Worm (Caenorhabditis elegans): Measurements from ENCODE around the gene pfd-1.

The pfd-1 gene

DNA sequence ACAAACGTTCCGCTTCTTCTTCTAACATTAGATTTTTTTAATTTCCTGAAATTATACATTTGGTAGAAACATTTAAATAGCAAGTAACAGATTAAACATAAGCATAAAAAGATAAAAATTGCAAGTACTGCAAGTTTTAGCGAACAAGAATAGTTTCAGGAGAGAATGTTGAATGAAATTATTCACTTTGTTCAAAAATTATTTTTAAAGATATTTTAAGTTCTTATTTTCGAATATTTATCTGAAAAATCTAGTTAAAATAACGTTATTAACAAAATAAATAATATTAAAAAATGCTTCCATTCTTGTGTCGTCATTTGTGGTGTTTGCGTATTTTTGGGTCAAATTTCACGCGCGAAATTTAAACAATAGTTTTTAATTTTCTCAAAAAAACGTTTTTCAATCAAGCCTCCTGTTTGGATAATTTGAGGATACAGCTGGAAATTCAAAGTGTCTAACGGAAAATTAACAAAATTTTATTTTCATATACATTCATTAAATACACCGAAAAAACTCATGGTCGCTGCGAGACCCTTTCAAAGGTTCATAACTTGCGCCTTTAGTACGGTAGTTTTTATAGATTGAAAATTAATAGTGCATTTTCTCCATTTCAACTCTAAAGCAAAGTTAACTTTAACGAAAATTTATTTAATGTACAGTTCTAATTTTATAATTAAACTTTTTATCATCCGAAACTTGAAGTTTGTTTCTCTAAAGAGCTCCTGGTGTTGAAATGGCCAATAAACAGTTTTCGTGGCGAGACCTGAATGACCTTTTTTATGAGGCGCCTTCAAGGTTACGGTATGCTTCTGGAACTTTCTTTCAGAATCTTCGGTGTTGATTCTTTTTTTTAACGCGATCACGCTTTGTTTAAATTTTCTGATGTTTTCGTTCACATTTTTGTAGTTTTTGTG is 7.3 kb upstream of the pfd-1 start, which contains the start of gene skih-2:
skih-2 (minus strand) TSS at position 51 of the 914 bp plus-strand sequence.
- TF ChIP-seq pha-4 (tag; optimal IDR thresholded peaks at IDR 0.05) (peak; percentile 73), skn-1 (tag; optimal IDR thresholded peaks at IDR 0.05) (no peak), ztf-11 (tag; optimal IDR thresholded peaks at IDR 0.05) (no peak), nhr-43 (tag; optimal IDR thresholded peaks at IDR 0.05; ENCODE audit: poor library complexity, severe bottlenecking) (no peak), daf-12 (tag; optimal IDR thresholded peaks at IDR 0.05) (no peak), lin-15B (tag; optimal IDR thresholded peaks at IDR 0.05) (peak; percentile 28), nhr-23 (tag; optimal IDR thresholded peaks at IDR 0.05) (peak; percentile 33), nfya-1 (tag; optimal IDR thresholded peaks at IDR 0.05; ENCODE audit: insufficient read depth) (peak; percentile 62), nhr-25 (tag; optimal IDR thresholded peaks at IDR 0.05) (peak; percentile 14), nhr-28 (tag; optimal IDR thresholded peaks at IDR 0.05) (no peak)

DNA sequence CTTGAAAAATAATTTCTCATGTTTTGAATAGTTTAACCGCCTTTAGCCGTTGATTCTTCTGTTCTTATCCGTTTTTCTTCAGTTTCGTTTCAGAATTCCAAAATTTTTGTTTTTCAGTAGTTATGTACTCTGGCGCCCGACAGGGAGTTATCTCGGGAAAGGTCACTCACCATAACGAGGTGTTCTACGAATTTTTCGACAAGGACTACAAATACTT is 6.8 kb upstream of the pfd-1 start, which contains the start of gene F01G4.4:
F01G4.4 (plus strand) TSS at position 118 of the 217 bp plus-strand sequence.
- TF ChIP-seq ztf-11 (tag; optimal IDR thresholded peaks at IDR 0.05) (no peak), unc-39 (tag; optimal IDR thresholded peaks at IDR 0.05) (no peak), fkh-10 (GFP tag; optimal IDR thresholded peaks at IDR 0.05) (no peak)

DNA sequence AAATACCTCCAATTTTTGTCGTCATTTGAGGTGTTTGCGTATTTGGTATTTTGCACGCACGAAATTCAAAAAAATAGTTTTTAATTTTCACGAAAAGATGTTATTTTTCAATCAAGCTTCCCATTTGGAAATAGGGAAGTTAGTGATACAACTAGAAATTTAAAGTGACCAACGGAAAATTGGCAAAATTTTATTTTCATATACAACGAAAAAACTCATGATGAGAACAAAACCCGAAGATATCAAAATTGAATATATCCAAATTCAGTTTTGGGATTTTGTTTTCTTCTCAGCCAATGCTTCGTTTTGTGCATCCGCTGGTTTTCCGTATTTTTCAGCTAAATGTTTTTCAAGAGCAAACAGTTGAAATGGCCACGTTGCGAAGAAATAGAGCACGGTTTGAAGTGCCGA is 4.0 kb upstream of the pfd-1 start:
- TF ChIP-seq nhr-28 (tag; optimal IDR thresholded peaks at IDR 0.05) = no peak
- no peak for TF ChIP-seq ceh-16 (tag; optimal IDR thresholded peaks at IDR 0.05)
- TF ChIP-seq unc-62 (GFP tag; optimal IDR thresholded peaks at IDR 0.05) = no peak
- TF ChIP-seq fos-1 (tag; optimal IDR thresholded peaks at IDR 0.05) = no peak
- no peak for TF ChIP-seq pha-4 (tag; optimal IDR thresholded peaks at IDR 0.05)
- no peak for TF ChIP-seq ceh-28 (tag; optimal IDR thresholded peaks at IDR 0.05)
- no peak for TF ChIP-seq fkh-10 (GFP tag; optimal IDR thresholded peaks at IDR 0.05)
- TF ChIP-seq tbx-2 (tag; optimal IDR thresholded peaks at IDR 0.05) = no peak
- TF ChIP-seq unc-39 (tag; optimal IDR thresholded peaks at IDR 0.05) = no peak
- TF ChIP-seq ztf-11 (tag; optimal IDR thresholded peaks at IDR 0.05) = no peak
- TF ChIP-seq nhr-12 (tag; optimal IDR thresholded peaks at IDR 0.05) = no peak
- TF ChIP-seq mdl-1 (tag; optimal IDR thresholded peaks at IDR 0.05) = no peak
- no peak for TF ChIP-seq hmg-11 (tag; optimal IDR thresholded peaks at IDR 0.05)
- TF ChIP-seq eor-1 (tag; optimal IDR thresholded peaks at IDR 0.05) = no peak
- no peak for TF ChIP-seq daf-12 (tag; optimal IDR thresholded peaks at IDR 0.05)
- no peak for TF ChIP-seq nhr-23 (tag; optimal IDR thresholded peaks at IDR 0.05)
- TF ChIP-seq nhr-237 (tag; optimal IDR thresholded peaks at IDR 0.05) = no peak
- TF ChIP-seq lin-39 (tag; optimal IDR thresholded peaks at IDR 0.05) = no peak
- TF ChIP-seq snpc-4 (tag; optimal IDR thresholded peaks at IDR 0.05) = no peak

DNA sequence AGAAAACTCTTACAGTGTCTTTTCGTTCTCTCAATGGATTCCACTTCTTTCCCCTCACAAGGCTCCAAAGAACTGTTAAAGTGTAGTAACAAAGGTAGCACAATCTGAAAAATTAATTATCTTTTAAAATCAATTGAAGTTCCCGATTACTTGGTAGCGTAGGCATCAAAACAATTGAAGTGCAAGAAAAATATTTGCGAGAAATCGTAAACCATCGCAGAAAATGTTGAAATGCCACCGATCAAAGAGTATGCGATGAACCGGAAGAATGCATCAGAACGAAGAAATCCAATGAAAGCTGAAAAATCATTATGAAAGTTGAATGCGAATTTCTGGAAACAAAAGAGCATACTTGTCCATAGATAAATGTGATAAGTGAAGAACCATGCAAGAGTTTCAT is 3.4 kb upstream of the pfd-1 start:
- TF ChIP-seq aly-2 (tag; optimal IDR thresholded peaks at IDR 0.05) (no peak), R02D3.7 (tag; optimal IDR thresholded peaks at IDR 0.05) (no peak), egl-27 (tag; optimal IDR thresholded peaks at IDR 0.05) (no peak), elt-2 (tag; optimal IDR thresholded peaks at IDR 0.05) (no peak), egl-5 (tag; optimal IDR thresholded peaks at IDR 0.05) (no peak)

DNA sequence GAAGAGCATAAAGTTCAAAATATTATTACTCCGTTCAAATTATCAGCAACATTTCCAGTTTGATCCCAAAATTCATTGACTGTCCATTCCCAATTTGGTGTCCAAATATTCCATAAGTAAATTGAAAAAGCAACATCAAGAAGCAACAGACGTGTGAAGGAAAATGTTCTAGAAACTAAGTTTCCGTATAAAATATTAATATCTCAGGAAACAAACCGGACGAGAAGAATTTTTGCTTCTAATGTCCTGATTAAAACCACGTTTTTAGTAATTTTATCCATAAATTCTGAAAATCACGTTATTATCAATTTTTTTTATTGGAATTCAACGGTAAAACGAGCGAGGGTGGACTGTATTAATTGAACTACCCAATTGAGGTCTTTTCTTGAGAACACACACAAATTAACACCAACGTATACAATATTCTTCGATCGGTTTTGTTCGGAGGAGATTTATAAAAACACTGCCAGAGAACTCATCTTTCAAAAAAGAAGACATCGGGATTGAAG is 2.9 kb upstream of the pfd-1 start, which contains the start of gene pigq-1:
pigq-1 (minus strand) TSS at position 286 of the 509 bp plus-strand sequence.
- no peak for TF ChIP-seq nhr-237 (tag; optimal IDR thresholded peaks at IDR 0.05)
- TF ChIP-seq ceh-16 (tag; optimal IDR thresholded peaks at IDR 0.05) = peak; percentile 10
- no peak for TF ChIP-seq fkh-10 (GFP tag; optimal IDR thresholded peaks at IDR 0.05)
- peak; percentile 62 for TF ChIP-seq zag-1 (tag; optimal IDR thresholded peaks at IDR 0.05)
- peak; percentile 16 for TF ChIP-seq nhr-23 (tag; optimal IDR thresholded peaks at IDR 0.05)
- TF ChIP-seq lin-39 (tag; optimal IDR thresholded peaks at IDR 0.05) = no peak
- TF ChIP-seq nhr-77 (tag; optimal IDR thresholded peaks at IDR 0.05) = no peak
- TF ChIP-seq mdl-1 (tag; optimal IDR thresholded peaks at IDR 0.05) = no peak
- no peak for TF ChIP-seq nhr-76 (tag; optimal IDR thresholded peaks at IDR 0.05)
- no peak for TF ChIP-seq unc-39 (tag; optimal IDR thresholded peaks at IDR 0.05)
- TF ChIP-seq daf-12 (tag; optimal IDR thresholded peaks at IDR 0.05) = no peak
- TF ChIP-seq ceh-28 (tag; optimal IDR thresholded peaks at IDR 0.05) = peak; percentile 16
- peak; percentile 61 for TF ChIP-seq ama-1 (optimal IDR thresholded peaks at IDR 0.05)
- TF ChIP-seq nhr-25 (tag; optimal IDR thresholded peaks at IDR 0.05) = no peak
- TF ChIP-seq ZK546.5 (tag; optimal IDR thresholded peaks at IDR 0.05) = peak; percentile 46
- TF ChIP-seq fkh-2 (tag; optimal IDR thresholded peaks at IDR 0.05) = no peak
- TF ChIP-seq sea-2 (GFP tag; optimal IDR thresholded peaks at IDR 0.05) = no peak
- TF ChIP-seq R02D3.7 (tag; optimal IDR thresholded peaks at IDR 0.05) = peak; percentile 49
- peak; percentile 49 for TF ChIP-seq tbx-2 (tag; optimal IDR thresholded peaks at IDR 0.05)
- no peak for TF ChIP-seq ceh-82 (tag; optimal IDR thresholded peaks at IDR 0.05)
- no peak for TF ChIP-seq ztf-11 (tag; optimal IDR thresholded peaks at IDR 0.05)
- TF ChIP-seq nfya-1 (tag; optimal IDR thresholded peaks at IDR 0.05; ENCODE audit: insufficient read depth) = no peak
- TF ChIP-seq lin-15B (tag; optimal IDR thresholded peaks at IDR 0.05) = no peak
- peak; percentile 25 for TF ChIP-seq pha-4 (tag; optimal IDR thresholded peaks at IDR 0.05)
- peak; percentile 17 for TF ChIP-seq elt-1 (tag; optimal IDR thresholded peaks at IDR 0.05)
- TF ChIP-seq lsy-12 (tag; optimal IDR thresholded peaks at IDR 0.05) = peak; percentile 65
- no peak for TF ChIP-seq egl-5 (tag; optimal IDR thresholded peaks at IDR 0.05)
- TF ChIP-seq nhr-12 (tag; optimal IDR thresholded peaks at IDR 0.05) = peak; percentile 17
- peak; percentile 20 for TF ChIP-seq aly-2 (tag; optimal IDR thresholded peaks at IDR 0.05)
- TF ChIP-seq elt-2 (tag; optimal IDR thresholded peaks at IDR 0.05) = peak; percentile 19
- peak; percentile 67 for TF ChIP-seq nhr-43 (tag; optimal IDR thresholded peaks at IDR 0.05; ENCODE audit: poor library complexity, severe bottlenecking)
- TF ChIP-seq fos-1 (tag; optimal IDR thresholded peaks at IDR 0.05) = no peak

Measured in whole organism, L3 larva.